Worm (Caenorhabditis elegans): Measurements from ENCODE around the gene nhr-231.

The nhr-231 gene

ce11 chrV:18790658-18791057, at the start of gene nhr-231:
Gene nhr-231 (plus strand): TSS chrV:18790958.
- TF ChIP-seq mep-1 (tag; optimal IDR thresholded peaks at IDR 0.05) (no peak), skn-1 (tag; optimal IDR thresholded peaks at IDR 0.05) (no peak), elt-2 (tag; optimal IDR thresholded peaks at IDR 0.05) (no peak), swsn-7 (tag; optimal IDR thresholded peaks at IDR 0.05) (no peak), egl-13 (tag; optimal IDR thresholded peaks at IDR 0.05) (no peak), ztf-11 (tag; optimal IDR thresholded peaks at IDR 0.05) (no peak), C34B4.2 (tag; optimal IDR thresholded peaks at IDR 0.05) (no peak), fkh-4 (tag; optimal IDR thresholded peaks at IDR 0.05; ENCODE audit: borderline replicate concordance) (no peak), nhr-237 (tag; optimal IDR thresholded peaks at IDR 0.05) (no peak), C04F5.9 (tag; optimal IDR thresholded peaks at IDR 0.05) (no peak), mdl-1 (tag; optimal IDR thresholded peaks at IDR 0.05) (no peak), ets-5 (GFP tag; IDR thresholded peaks at IDR 0.05) (no peak), vab-15 (tag; optimal IDR thresholded peaks at IDR 0.05) (no peak), snpc-4 (tag; optimal IDR thresholded peaks at IDR 0.05) (no peak), rnt-1 (tag; optimal IDR thresholded peaks at IDR 0.05) (no peak), xbp-1 (tag; optimal IDR thresholded peaks at IDR 0.05) (no peak), elt-3 (tag; optimal IDR thresholded peaks at IDR 0.05) (no peak)

ce11 chrV:18742108-18742507, 48.6 kb upstream of the nhr-231 start, which contains the start of gene clec-250:
Gene clec-250 (minus strand): TSS chrV:18742208.
- no peak for TF ChIP-seq swsn-7 (tag; optimal IDR thresholded peaks at IDR 0.05)
- no peak for TF ChIP-seq lsy-2 (tag; optimal IDR thresholded peaks at IDR 0.05)
- no peak for TF ChIP-seq nhr-11 (tag; optimal IDR thresholded peaks at IDR 0.05)
- no peak for TF ChIP-seq hlh-17 (GFP tag; optimal IDR thresholded peaks at IDR 0.05; ENCODE audit: borderline replicate concordance)
- TF ChIP-seq hlh-4 (tag; optimal IDR thresholded peaks at IDR 0.05), result no peak
- no peak for TF ChIP-seq pag-3 (tag; optimal IDR thresholded peaks at IDR 0.05; ENCODE audit: borderline replicate concordance, insufficient read depth)
- no peak for TF ChIP-seq elt-3 (tag; optimal IDR thresholded peaks at IDR 0.05)
- TF ChIP-seq lin-39 (tag; optimal IDR thresholded peaks at IDR 0.05), result no peak
- TF ChIP-seq fos-1 (tag; optimal IDR thresholded peaks at IDR 0.05), result no peak
- TF ChIP-seq lin-15B (tag; optimal IDR thresholded peaks at IDR 0.05), result no peak
- TF ChIP-seq nhr-19 (GFP tag; conservative IDR thresholded peaks at IDR 0.05), result no peak
- TF ChIP-seq fkh-8 (tag; optimal IDR thresholded peaks at IDR 0.05), result no peak

ce11 chrV:18746937-18747660, 43.7 kb upstream of the nhr-231 start, which contains the start of gene clec-251:
Gene clec-251 (minus strand): TSS chrV:18746987.
- no peak for TF ChIP-seq unc-86 (tag; optimal IDR thresholded peaks at IDR 0.05)
- TF ChIP-seq nhr-85 (tag), result no peak
- TF ChIP-seq lin-39 (tag; optimal IDR thresholded peaks at IDR 0.05), result no peak
- TF ChIP-seq grh-1 (GFP tag; IDR thresholded peaks at IDR 0.05), result no peak
- TF ChIP-seq jun-1 (tag; optimal IDR thresholded peaks at IDR 0.05), result no peak
- no peak for TF ChIP-seq ceh-90 (tag; optimal IDR thresholded peaks at IDR 0.05)
- TF ChIP-seq aly-2 (tag; optimal IDR thresholded peaks at IDR 0.05), result no peak
- TF ChIP-seq rnt-1 (tag; optimal IDR thresholded peaks at IDR 0.05), result no peak
- no peak for TF ChIP-seq isw-1 (GFP tag; IDR thresholded peaks at IDR 0.05)
- no peak for TF ChIP-seq vab-15 (tag; optimal IDR thresholded peaks at IDR 0.05)
- no peak for TF ChIP-seq mef-2 (tag; optimal IDR thresholded peaks at IDR 0.05)
- no peak for TF ChIP-seq fkh-8 (tag; optimal IDR thresholded peaks at IDR 0.05)
- no peak for TF ChIP-seq hlh-17 (GFP tag; optimal IDR thresholded peaks at IDR 0.05; ENCODE audit: borderline replicate concordance)
- TF ChIP-seq unc-30 (tag; optimal IDR thresholded peaks at IDR 0.05), result no peak
- TF ChIP-seq mab-9 (GFP tag; IDR thresholded peaks at IDR 0.05), result no peak
- TF ChIP-seq pag-3 (tag; optimal IDR thresholded peaks at IDR 0.05; ENCODE audit: borderline replicate concordance, insufficient read depth), result no peak
- TF ChIP-seq nhr-77 (tag; optimal IDR thresholded peaks at IDR 0.05), result no peak
- TF ChIP-seq tlp-1 (tag; optimal IDR thresholded peaks at IDR 0.05), result no peak
- TF ChIP-seq tbx-2 (tag; optimal IDR thresholded peaks at IDR 0.05), result no peak
